Fruit fly (Drosophila melanogaster) whole organism, embryonic: Measurements from ENCODE around the gene CG10232.

Experiments used
- Ada2b ChIP-seq: fragments of 200-800 bp; sonication (Bioruptor generic); IDR thresholded peaks from 2 replicates; pipeline ENCODE4 v1.3.6; 2022; ENCODE audit warnings: missing biosample characterization, missing genetic modification characterization
- Atf-2 ChIP-seq: fragments of 200-800 bp; sonication (Bioruptor generic); optimal IDR thresholded peaks from 2 replicates; lab custom pipeline; 2016; ENCODE audit warnings: missing biosample characterization, missing genetic modification characterization
- BtbVII ChIP-seq: fragments of 200-800 bp; sonication (Bioruptor generic); optimal IDR thresholded peaks from 3 replicates; lab custom pipeline; 2017; ENCODE audit warnings: missing biosample characterization, mild to moderate bottlenecking, missing genetic modification characterization
- CG10979 ChIP-seq: fragments of 200-800 bp; sonication (Bioruptor generic); optimal IDR thresholded peaks from 2 replicates; lab custom pipeline; 2018; ENCODE audit warnings: missing biosample characterization, mild to moderate bottlenecking, missing genetic modification characterization, moderate library complexity
- CG11695 ChIP-seq: fragments of 200-800 bp; sonication (Bioruptor generic); IDR thresholded peaks from 3 replicates; pipeline ENCODE4 v1.3.6; 2022; ENCODE audit warnings: missing biosample characterization, missing genetic modification characterization
- CG12299 ChIP-seq: fragments of 200-800 bp; sonication (Bioruptor generic); optimal IDR thresholded peaks from 2 replicates; lab custom pipeline; 2018; ENCODE audit warnings: missing biosample characterization, mild to moderate bottlenecking, missing genetic modification characterization
- CG13123 ChIP-seq: fragments of 200-800 bp; sonication (Bioruptor generic); optimal IDR thresholded peaks from 2 replicates; lab custom pipeline; 2016; ENCODE audit warnings: missing biosample characterization, missing genetic modification characterization
- CG13775 ChIP-seq: fragments of 200-800 bp; sonication (Bioruptor generic); optimal IDR thresholded peaks from 3 replicates; lab custom pipeline; 2017; ENCODE audit warnings: missing biosample characterization, mild to moderate bottlenecking, missing genetic modification characterization
- CG14050 ChIP-seq: fragments of 200-800 bp; sonication (Bioruptor generic); IDR thresholded peaks from 3 replicates; pipeline ENCODE4 v1.3.6; 2022; ENCODE audit warnings: missing biosample characterization, missing genetic modification characterization
- CG15696 ChIP-seq: fragments of 200-800 bp; sonication (Bioruptor generic); optimal IDR thresholded peaks from 2 replicates; lab custom pipeline; 2019; ENCODE audit warnings: missing biosample characterization, mild to moderate bottlenecking, missing genetic modification characterization, moderate library complexity
- CG16863 ChIP-seq: fragments of 200-800 bp; sonication (Bioruptor generic); optimal IDR thresholded peaks from 3 replicates; lab custom pipeline; 2016; ENCODE audit warnings: missing biosample characterization, missing genetic modification characterization
- CG2129 ChIP-seq: fragments of 200-800 bp; sonication (Bioruptor generic); IDR thresholded peaks from 2 replicates; pipeline ENCODE4 v1.3.6; 2022; ENCODE audit warnings: missing biosample characterization, missing genetic modification characterization; ENCODE audit not compliant: partially characterized antibody
- CG2199 ChIP-seq: fragments of 200-800 bp; sonication (Bioruptor generic); IDR thresholded peaks from 3 replicates; pipeline ENCODE4 v1.3.6; 2022; ENCODE audit warnings: missing biosample characterization, missing genetic modification characterization
- CG2202 ChIP-seq: fragments of 200-800 bp; sonication (Bioruptor generic); optimal IDR thresholded peaks from 2 replicates; lab custom pipeline; 2018; ENCODE audit warnings: missing biosample characterization, mild to moderate bottlenecking, missing genetic modification characterization
- CG2889 ChIP-seq: fragments of 200-800 bp; sonication (Bioruptor generic); IDR thresholded peaks from 3 replicates; pipeline ENCODE4 v1.3.6; 2022; ENCODE audit warnings: missing biosample characterization, missing genetic modification characterization
- CG30403 ChIP-seq: fragments of 200-800 bp; sonication (Bioruptor generic); optimal IDR thresholded peaks from 3 replicates; lab custom pipeline; 2016; ENCODE audit warnings: missing biosample characterization, missing genetic modification characterization
- CG30431 ChIP-seq: fragments of 200-800 bp; sonication (Bioruptor generic); optimal IDR thresholded peaks from 2 replicates; lab custom pipeline; 2017; ENCODE audit warnings: missing biosample characterization, missing genetic modification characterization
- CG34224 ChIP-seq: fragments of 200-800 bp; sonication (Bioruptor generic); IDR thresholded peaks from 3 replicates; pipeline ENCODE4 v1.3.6; 2022; ENCODE audit warnings: missing biosample characterization, missing genetic modification characterization; ENCODE audit not compliant: partially characterized antibody
- CG3995 ChIP-seq: fragments of 200-800 bp; sonication (Bioruptor generic); optimal IDR thresholded peaks from 3 replicates; lab custom pipeline; 2016; ENCODE audit warnings: missing biosample characterization, missing genetic modification characterization
- CG4282 ChIP-seq: fragments of 200-800 bp; sonication (Bioruptor generic); optimal IDR thresholded peaks from 2 replicates; lab custom pipeline; 2016; ENCODE audit warnings: missing biosample characterization, missing genetic modification characterization
- Dad ChIP-seq: fragments of 200-800 bp; sonication (Bioruptor generic); optimal IDR thresholded peaks from 3 replicates; lab custom pipeline; 2016; ENCODE audit warnings: missing biosample characterization, missing genetic modification characterization
- ERR ChIP-seq: fragments of 200-800 bp; sonication (Bioruptor generic); optimal IDR thresholded peaks from 2 replicates; lab custom pipeline; 2016; ENCODE audit warnings: missing biosample characterization, missing genetic modification characterization
- Fer2 ChIP-seq: fragments of 200-800 bp; sonication (Bioruptor generic); optimal IDR thresholded peaks from 2 replicates; lab custom pipeline; 2018; ENCODE audit warnings: missing biosample characterization, mild to moderate bottlenecking, missing genetic modification characterization, moderate library complexity
- HHEX ChIP-seq: fragments of 200-800 bp; sonication (Bioruptor generic); optimal IDR thresholded peaks from 3 replicates; lab custom pipeline; 2017; ENCODE audit warnings: missing biosample characterization, mild to moderate bottlenecking, missing genetic modification characterization, missing genetic modification reagents
- HLH54F ChIP-seq: fragments of 200-800 bp; sonication (Bioruptor generic); optimal IDR thresholded peaks from 3 replicates; lab custom pipeline; 2016; ENCODE audit warnings: missing biosample characterization, missing genetic modification characterization
- MESR4 ChIP-seq: fragments of 200-800 bp; sonication (Bioruptor generic); optimal IDR thresholded peaks from 2 replicates; lab custom pipeline; 2018; ENCODE audit warnings: missing biosample characterization, mild to moderate bottlenecking, missing genetic modification characterization, moderate library complexity
- Pdp1 ChIP-seq, 2 experiments: fragments of 200-800 bp; sonication (Bioruptor generic); optimal IDR thresholded peaks; 3 replicates each; lab custom pipeline; 2016; ENCODE audit warnings: missing biosample characterization in 2 of 2, missing genetic modification characterization in 2 of 2, mild to moderate bottlenecking in 1 of 2, moderate library complexity in 1 of 2
- Side ChIP-seq: fragments of 200-800 bp; sonication (Bioruptor generic); optimal IDR thresholded peaks from 2 replicates; lab custom pipeline; 2016; ENCODE audit warnings: missing biosample characterization, missing genetic modification characterization
- bowl ChIP-seq: fragments of 200-800 bp; sonication (Bioruptor generic); IDR thresholded peaks from 2 replicates; pipeline ENCODE4 v1.3.6; 2022; ENCODE audit warnings: missing biosample characterization, missing genetic modification characterization
- caup ChIP-seq: fragments of 200-800 bp; sonication (Bioruptor generic); optimal IDR thresholded peaks from 3 replicates; lab custom pipeline; 2017; ENCODE audit warnings: missing biosample characterization, mild to moderate bottlenecking, missing genetic modification characterization, moderate library complexity; ENCODE audit not compliant: severe bottlenecking
- chinmo ChIP-seq: fragments of 200-800 bp; sonication (Bioruptor generic); IDR thresholded peaks from 4 replicates; pipeline ENCODE4 v1.3.6; 2022; ENCODE audit warnings: missing biosample characterization, missing genetic modification characterization; ENCODE audit not compliant: partially characterized antibody
- crc ChIP-seq: fragments of 200-800 bp; sonication (Bioruptor generic); optimal IDR thresholded peaks from 2 replicates; lab custom pipeline; 2016; ENCODE audit warnings: missing biosample characterization, missing genetic modification characterization
- dmrt11E ChIP-seq: fragments of 200-800 bp; sonication (Bioruptor generic); optimal IDR thresholded peaks from 3 replicates; lab custom pipeline; 2018; ENCODE audit warnings: missing biosample characterization, mild to moderate bottlenecking, missing genetic modification characterization, moderate library complexity
- dpn ChIP-seq, 2 experiments: fragments of 200-800 bp; sonication (Bioruptor generic); optimal IDR thresholded peaks; 3 replicates each; lab custom pipeline; 2016; ENCODE audit warnings: missing biosample characterization in 2 of 2, missing genetic modification characterization in 2 of 2
- en ChIP-seq: fragments of 200-800 bp; sonication (Bioruptor generic); optimal IDR thresholded peaks from 2 replicates; lab custom pipeline; 2016; ENCODE audit warnings: missing biosample characterization, missing genetic modification characterization
- esg ChIP-seq: fragments of 200-800 bp; sonication (Bioruptor generic); conservative IDR thresholded peaks from 2 replicates; pipeline ENCODE4 v1.3.6; 2022; ENCODE audit warnings: missing biosample characterization, missing genetic modification characterization
- fd102C ChIP-seq: fragments of 200-800 bp; sonication (Bioruptor generic); optimal IDR thresholded peaks from 2 replicates; lab custom pipeline; 2018; ENCODE audit warnings: missing biosample characterization, mild to moderate bottlenecking, missing genetic modification characterization, moderate library complexity
- gem ChIP-seq: fragments of 200-800 bp; sonication (Bioruptor generic); optimal IDR thresholded peaks from 2 replicates; lab custom pipeline; 2019; ENCODE audit warnings: missing biosample characterization, mild to moderate bottlenecking, missing genetic modification characterization, moderate library complexity
- gt ChIP-seq: fragments of 200-800 bp; sonication (Bioruptor generic); IDR thresholded peaks from 2 replicates; pipeline ENCODE4 v1.3.6; 2022; ENCODE audit warnings: missing biosample characterization, missing genetic modification characterization
- ham ChIP-seq: fragments of 200-800 bp; sonication (Bioruptor generic); IDR thresholded peaks from 2 replicates; pipeline ENCODE4 v1.3.6; 2022; ENCODE audit warnings: missing biosample characterization, missing genetic modification characterization
- knrl ChIP-seq: fragments of 200-800 bp; sonication (Bioruptor generic); IDR thresholded peaks from 3 replicates; pipeline ENCODE4 v1.3.6; 2022; ENCODE audit warnings: missing biosample characterization, missing genetic modification characterization; ENCODE audit not compliant: partially characterized antibody
- sob ChIP-seq: fragments of 200-800 bp; sonication (Bioruptor generic); IDR thresholded peaks from 2 replicates; pipeline ENCODE4 v1.3.6; 2022; ENCODE audit warnings: missing biosample characterization, missing genetic modification characterization
- stc ChIP-seq: fragments of 200-800 bp; sonication (Bioruptor generic); IDR thresholded peaks from 2 replicates; pipeline ENCODE4 v1.3.6; 2022; ENCODE audit warnings: missing biosample characterization, missing genetic modification characterization
- tgo ChIP-seq: fragments of 200-800 bp; sonication (Bioruptor generic); IDR thresholded peaks from 3 replicates; pipeline ENCODE4 v1.3.6; 2022; ENCODE audit warnings: missing biosample characterization, missing genetic modification characterization
- tio ChIP-seq: fragments of 200-800 bp; sonication (Bioruptor generic); optimal IDR thresholded peaks from 2 replicates; lab custom pipeline; 2017; ENCODE audit warnings: missing biosample characterization, missing genetic modification characterization, inconsistent platforms
- trh ChIP-seq: fragments of 200-800 bp; sonication (Bioruptor generic); optimal IDR thresholded peaks from 2 replicates; lab custom pipeline; 2016; ENCODE audit warnings: missing biosample characterization, missing genetic modification characterization
- tx ChIP-seq: fragments of 200-800 bp; sonication (Bioruptor generic); optimal IDR thresholded peaks from 2 replicates; lab custom pipeline; 2016; ENCODE audit warnings: missing biosample characterization, missing genetic modification characterization
- wek ChIP-seq: fragments of 200-800 bp; sonication (Bioruptor generic); optimal IDR thresholded peaks from 3 replicates; lab custom pipeline; 2018; ENCODE audit warnings: missing biosample characterization, mild to moderate bottlenecking, missing genetic modification characterization, moderate library complexity

CG10232 gene

DNA sequence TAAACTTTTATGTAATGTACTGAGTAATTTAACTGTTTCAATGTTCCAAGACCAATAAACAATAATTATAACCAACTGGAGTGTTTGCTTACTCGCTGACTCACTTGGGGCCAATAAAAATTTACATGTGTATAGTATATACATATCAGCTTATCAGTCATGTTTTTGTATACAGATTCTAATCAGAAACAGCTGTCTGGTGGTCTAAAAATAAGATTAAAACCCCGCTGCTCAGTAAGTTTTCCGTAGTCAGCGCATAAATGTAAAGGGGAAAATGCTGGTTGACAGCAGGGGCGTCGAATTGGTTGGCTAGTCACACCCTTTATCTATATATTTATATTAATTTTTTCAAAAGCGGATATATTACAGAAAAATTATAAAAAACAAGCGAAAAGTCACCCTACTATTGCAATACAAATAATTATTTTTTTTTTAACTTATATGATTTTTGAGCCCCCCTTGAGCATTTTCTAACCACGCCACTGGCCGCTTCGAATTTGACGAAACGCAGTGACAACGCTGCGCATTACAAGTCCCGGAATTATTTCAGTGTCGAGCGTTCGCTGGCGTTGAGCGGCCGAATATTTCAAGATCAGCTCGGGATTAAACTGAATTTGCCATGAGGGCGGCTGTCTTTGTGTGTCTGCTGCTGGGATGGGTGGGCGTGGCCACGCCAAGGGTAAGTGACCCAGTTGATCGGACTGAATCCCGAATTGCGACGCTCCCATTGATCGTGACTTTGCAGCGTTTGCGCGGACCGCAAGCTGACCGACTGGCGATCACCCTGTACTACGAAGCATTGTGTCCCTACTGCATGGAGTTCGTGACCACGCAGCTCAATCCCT is 42.9 kb downstream of the CG10232 start, which contains the start of gene GILT2 (continued):
- peak; percentile 46 for TF ChIP-seq HLH54F
- TF ChIP-seq CG2202 (tag; lab: Kevin White, UChicago), result peak; percentile 85
- TF ChIP-seq HHEX (GFP tag; lab: Kevin White, UChicago), result peak; percentile 92
- no peak for TF ChIP-seq fd102C (GFP tag; lab: Kevin White, UChicago)
- peak; percentile 92 for TF ChIP-seq tgo (GFP tag; lab: Robert Waterston, UW)
- peak; percentile 87 for TF ChIP-seq dmrt11E
- peak; percentile 61 for TF ChIP-seq Dad (GFP tag; lab: Kevin White, UChicago)
- peak; percentile 85 for TF ChIP-seq CG30431 (GFP tag; lab: Kevin White, UChicago)
- TF ChIP-seq CG10979, result peak; percentile 94
- peak; percentile 89 for TF ChIP-seq esg (GFP tag; lab: Robert Waterston, UW)
- TF ChIP-seq CG14050 (GFP tag; lab: Robert Waterston, UW), result peak; percentile 83
- peak; percentile 88 for TF ChIP-seq CG30403
- no peak for TF ChIP-seq wek (GFP tag; lab: Kevin White, UChicago)
- peak; percentile 77 for TF ChIP-seq tio (GFP tag; lab: Kevin White, UChicago)
- TF ChIP-seq gem (tag; lab: Kevin White, UChicago), result peak; percentile 94
- peak; percentile 51 for TF ChIP-seq CG16863 (GFP tag; lab: Kevin White, UChicago)
- no peak for TF ChIP-seq CG34224 (GFP tag; lab: Robert Waterston, UW)
- TF ChIP-seq BtbVII (GFP tag; lab: Kevin White, UChicago), result peak; percentile 90
- TF ChIP-seq Pdp1 (GFP tag; optimal IDR thresholded peaks at IDR 0.05; lab: Kevin White, UChicago), result peak; percentile 55
- TF ChIP-seq bowl (GFP tag; lab: Robert Waterston, UW), result peak; percentile 87
- no peak for TF ChIP-seq knrl (GFP tag; lab: Robert Waterston, UW)
- no peak for TF ChIP-seq tx (GFP tag; lab: Kevin White, UChicago)
- peak; percentile 88 for TF ChIP-seq CG13775 (GFP tag; lab: Kevin White, UChicago)
- TF ChIP-seq MESR4 (GFP tag; lab: Kevin White, UChicago), result peak; percentile 12
- TF ChIP-seq CG2129 (GFP tag; lab: Robert Waterston, UW), result no peak
- TF ChIP-seq gt (GFP tag; lab: Robert Waterston, UW), result peak; percentile 76
- TF ChIP-seq CG3995, result peak; percentile 42
- peak; percentile 91 for TF ChIP-seq Ada2b
- peak; percentile 91 for TF ChIP-seq sob (GFP tag; lab: Robert Waterston, UW)
- peak; percentile 54 for TF ChIP-seq CG13123 (GFP tag; lab: Kevin White, UChicago)
- peak; percentile 73; the same call in 2 of the 3 replicates for TF ChIP-seq CG2199 (GFP tag; lab: Robert Waterston, UW)
- TF ChIP-seq CG15696, result peak; percentile 91
- TF ChIP-seq caup, result peak; percentile 93
- no peak for TF ChIP-seq crc (GFP tag; lab: Kevin White, UChicago)
- TF ChIP-seq stc (GFP tag; lab: Robert Waterston, UW), result peak; percentile 88
- no peak for TF ChIP-seq ERR (GFP tag; lab: Kevin White, UChicago)
- peak; percentile 37 for TF ChIP-seq Atf-2 (GFP tag; lab: Kevin White, UChicago)
- TF ChIP-seq Side (GFP tag; lab: Kevin White, UChicago), result peak; percentile 14
- TF ChIP-seq ham, result 0 out of 2 replicates have a peak, but pooled peaks have one; percentile 28
- peak; percentile 90 for TF ChIP-seq CG11695 (GFP tag; lab: Robert Waterston, UW)
- TF ChIP-seq CG12299 (tag; lab: Kevin White, UChicago), result peak; percentile 84
- no peak for TF ChIP-seq CG4282
- peak; percentile 77; the same call in 2 of the 3 replicates for TF ChIP-seq CG2889 (GFP tag; lab: Robert Waterston, UW)
- TF ChIP-seq Fer2, result peak; percentile 86
- 0 out of 4 replicates have a peak, but pooled peaks have one; percentile 39 for TF ChIP-seq chinmo (GFP tag; lab: Robert Waterston, UW)
- no peak for TF ChIP-seq en (GFP tag; lab: Kevin White, UChicago)
- TF ChIP-seq trh (GFP tag; lab: Kevin White, UChicago), result peak; percentile 84
- peak; percentile 64 to 88 for TF ChIP-seq dpn (GFP tag; optimal IDR thresholded peaks at IDR 0.05; lab: Kevin White, UChicago)
